Worm (Caenorhabditis elegans) whole organism, dauer: ENCODE measurements around the gene swt-5.

ENCODE experiments used
- unc-62 ChIP-seq: sonication (generic microtip); optimal IDR thresholded peaks from 2 replicates; lab custom pipeline; 2017; ENCODE audit warnings: missing biosample characterization, missing genetic modification reagents, missing genetic modification characterization

The swt-5 gene

ce11 chrV:9500826-9501451, at the start of gene swt-5:
Gene swt-5, plus strand, starts transcription at chrV:9501401.
- TF ChIP-seq unc-62 (GFP tag; lab: Kevin White, UChicago): no peak

- TF ChIP-seq unc-62 (GFP tag; lab: Kevin White, UChicago): no peak
These were observed 49.7 kb upstream of the swt-5 start for ce11 chrV:9451485-9451884.

- TF ChIP-seq unc-62 (GFP tag; lab: Kevin White, UChicago): no peak
These were observed 47.9 kb upstream of the swt-5 start for ce11 chrV:9453333-9453732.

ce11 chrV:9453933-9454332, 47.3 kb upstream of the swt-5 start:
- no peak for TF ChIP-seq unc-62 (GFP tag; lab: Kevin White, UChicago)

ce11 chrV:9457535-9457934, 43.7 kb upstream of the swt-5 start:
- no peak for TF ChIP-seq unc-62 (GFP tag; lab: Kevin White, UChicago)

ce11 chrV:9462605-9463004, 38.6 kb upstream of the swt-5 start, which contains the start of gene F07D3.3:
Gene F07D3.3, minus strand, starts transcription at chrV:9462705.
- TF ChIP-seq unc-62 (GFP tag; lab: Kevin White, UChicago): no peak

- TF ChIP-seq unc-62 (GFP tag; lab: Kevin White, UChicago): no peak
These were observed 35.7 kb upstream of the swt-5 start for ce11 chrV:9465529-9465928.

- TF ChIP-seq unc-62 (GFP tag; lab: Kevin White, UChicago): no peak
These were observed 29.5 kb upstream of the swt-5 start, which contains the start of gene flp-6 for ce11 chrV:9471675-9472074. Gene flp-6, plus strand, starts transcription at chrV:9471975.

- no peak for TF ChIP-seq unc-62 (GFP tag; lab: Kevin White, UChicago)
These were observed 27.3 kb upstream of the swt-5 start for ce11 chrV:9473924-9474323.

ce11 chrV:9477863-9478262, 23.3 kb upstream of the swt-5 start, which contains the start of gene nas-3:
Gene nas-3, plus strand, starts transcription at chrV:9478163.
- TF ChIP-seq unc-62 (GFP tag; lab: Kevin White, UChicago): no peak

ce11 chrV:9480566-9480965, 20.6 kb upstream of the swt-5 start, which contains the start of gene K06A4.6:
Gene K06A4.6, minus strand, starts transcription at chrV:9480666.
- TF ChIP-seq unc-62 (GFP tag; lab: Kevin White, UChicago): no peak

ce11 chrV:9483738-9484256, 17.4 kb upstream of the swt-5 start, which contains the start of gene K06A4.2:
Gene K06A4.2, plus strand, starts transcription at chrV:9484206.
- TF ChIP-seq unc-62 (GFP tag; lab: Kevin White, UChicago): no peak

ce11 chrV:9485508-9485907, 15.7 kb upstream of the swt-5 start:
- TF ChIP-seq unc-62 (GFP tag; lab: Kevin White, UChicago): no peak

ce11 chrV:9489411-9489810, 11.8 kb upstream of the swt-5 start, which contains the start of gene K06A4.10:
Gene K06A4.10, minus strand, starts transcription at chrV:9489800.
- TF ChIP-seq unc-62 (GFP tag; lab: Kevin White, UChicago): no peak

ce11 chrV:9491440-9492160, 9.6 kb upstream of the swt-5 start, which contains the start of gene K06A4.7:
Gene K06A4.7, minus strand, starts transcription at chrV:9491490.
- no peak for TF ChIP-seq unc-62 (GFP tag; lab: Kevin White, UChicago)

ce11 chrV:9492460-9492859, 8.7 kb upstream of the swt-5 start:
- no peak for TF ChIP-seq unc-62 (GFP tag; lab: Kevin White, UChicago)
